Worm (Caenorhabditis elegans) whole organism, young adult: ENCODE measurements around the gene M153.5.

Experiments used
- B0261.1 ChIP-seq: sonication (generic microtip); optimal IDR thresholded peaks from 2 replicates; lab custom pipeline; 2016; ENCODE audit warnings: mild to moderate bottlenecking, missing genetic modification characterization, moderate library complexity, missing compliant biosample characterization
- C06A6.2 ChIP-seq: fragments of 200-800 bp; sonication (Bioruptor generic); conservative IDR thresholded peaks from 2 replicates; pipeline ENCODE4 v1.3.6; 2022; ENCODE audit warnings: missing genetic modification characterization, missing compliant biosample characterization
- F52B5.7 ChIP-seq: sonication (generic microtip); optimal IDR thresholded peaks from 2 replicates; lab custom pipeline; 2016; ENCODE audit warnings: mild to moderate bottlenecking, missing genetic modification characterization, missing compliant biosample characterization
- F57A8.1 ChIP-seq: fragments of 200-800 bp; sonication (Bioruptor generic); optimal IDR thresholded peaks from 2 replicates; lab custom pipeline; 2018; ENCODE audit warnings: mild to moderate bottlenecking, missing genetic modification characterization, moderate library complexity, missing compliant biosample characterization
- K11D2.4 ChIP-seq: fragments of 200-800 bp; sonication (Bioruptor generic); IDR thresholded peaks from 2 replicates; pipeline ENCODE4 v1.3.6; 2022; ENCODE audit warnings: missing genetic modification reagents, missing genetic modification characterization, missing compliant biosample characterization
- K12H6.12 ChIP-seq: fragments of 200-800 bp; sonication (Bioruptor generic); optimal IDR thresholded peaks from 2 replicates; lab custom pipeline; 2018; ENCODE audit warnings: mild to moderate bottlenecking, missing genetic modification characterization, missing compliant biosample characterization
- T07F8.4 ChIP-seq: sonication (generic microtip); optimal IDR thresholded peaks from 2 replicates; lab custom pipeline; 2016; ENCODE audit warnings: mild to moderate bottlenecking, missing genetic modification characterization, moderate library complexity, missing compliant biosample characterization
- Y56A3A.18 ChIP-seq: fragments of 200-800 bp; sonication (Bioruptor generic); IDR thresholded peaks from 2 replicates; pipeline ENCODE4 v1.3.6; 2022; ENCODE audit warnings: missing genetic modification reagents, missing genetic modification characterization, missing compliant biosample characterization
- Y79H2A.3 ChIP-seq: fragments of 200-800 bp; sonication (Bioruptor generic); conservative IDR thresholded peaks from 2 replicates; pipeline ENCODE4 v1.3.6; 2022; ENCODE audit warnings: missing genetic modification reagents, missing genetic modification characterization, missing compliant biosample characterization
- Y95B8A.8 ChIP-seq: fragments of 200-800 bp; sonication (Bioruptor generic); IDR thresholded peaks from 2 replicates; pipeline ENCODE4 v1.3.6; 2022; ENCODE audit warnings: missing genetic modification reagents, missing genetic modification characterization, missing compliant biosample characterization
- bed-1 ChIP-seq: fragments of 200-800 bp; sonication (Bioruptor generic); IDR thresholded peaks from 2 replicates; pipeline ENCODE4 v1.3.6; 2022; ENCODE audit warnings: missing genetic modification reagents, missing genetic modification characterization, missing compliant biosample characterization
- ccch-3 ChIP-seq: fragments of 200-800 bp; sonication (Bioruptor generic); optimal IDR thresholded peaks from 2 replicates; lab custom pipeline; 2018; ENCODE audit warnings: mild to moderate bottlenecking, missing genetic modification characterization, missing compliant biosample characterization
- cebp-1 ChIP-seq, 2 experiments: fragments of 200-800 bp in 1 of 2; sonication (Bioruptor generic) in 1 of 2; sonication (generic microtip) in 1 of 2; IDR thresholded peaks in 1 of 2; optimal IDR thresholded peaks in 1 of 2; 2 replicates each; pipeline versions ENCODE4 v1.3.6 to Lab custom; 2017 to 2022; ENCODE audit warnings: missing compliant biosample characterization in 2 of 2, missing genetic modification characterization in 2 of 2, mild to moderate bottlenecking in 1 of 2, missing genetic modification reagents in 1 of 2, moderate library complexity in 1 of 2
- ceh-91 ChIP-seq: fragments of 200-800 bp; sonication (Bioruptor generic); IDR thresholded peaks from 2 replicates; pipeline ENCODE4 v1.3.6; 2022; ENCODE audit warnings: missing genetic modification reagents, missing genetic modification characterization, missing compliant biosample characterization
- chd-7 ChIP-seq: sonication (generic microtip); optimal IDR thresholded peaks from 2 replicates; lab custom pipeline; 2016; ENCODE audit warnings: mild to moderate bottlenecking, missing genetic modification characterization, moderate library complexity, missing compliant biosample characterization
- egl-18 ChIP-seq: fragments of 200-800 bp; sonication (Bioruptor generic); IDR thresholded peaks from 2 replicates; pipeline ENCODE4 v1.3.6; 2022; ENCODE audit warnings: missing genetic modification reagents, missing genetic modification characterization, missing compliant biosample characterization
- ets-4 ChIP-seq: fragments of 200-800 bp; sonication (Bioruptor generic); optimal IDR thresholded peaks from 2 replicates; lab custom pipeline; 2018; ENCODE audit warnings: mild to moderate bottlenecking, missing genetic modification characterization, missing compliant biosample characterization
- hmg-1.2 ChIP-seq: fragments of 200-800 bp; sonication (Bioruptor generic); IDR thresholded peaks from 2 replicates; pipeline ENCODE4 v1.3.6; 2022; ENCODE audit warnings: missing genetic modification reagents, missing genetic modification characterization, missing compliant biosample characterization
- lag-1 ChIP-seq: fragments of 200-800 bp; sonication (Bioruptor generic); IDR thresholded peaks from 2 replicates; pipeline ENCODE4 v1.3.6; 2022; ENCODE audit warnings: missing genetic modification reagents, missing genetic modification characterization, missing compliant biosample characterization
- lin-26 ChIP-seq: fragments of 200-800 bp; sonication (Bioruptor generic); IDR thresholded peaks from 2 replicates; pipeline ENCODE4 v1.3.6; 2022; ENCODE audit warnings: missing genetic modification reagents, missing genetic modification characterization, missing compliant biosample characterization
- lin-35 ChIP-seq, 3 experiments: fragments of 150-350 bp in 2 of 3; sonication (generic microtip) in 1 of 3; optimal IDR thresholded peaks; 2 replicates each; lab custom pipeline; 2014 to 2018; ENCODE audit warnings: missing biosample characterization in 3 of 3, missing genetic modification characterization in 3 of 3, missing genetic modification reagents in 3 of 3
- lin-40 ChIP-seq: sonication (generic microtip); optimal IDR thresholded peaks from 2 replicates; lab custom pipeline; 2016; ENCODE audit warnings: missing genetic modification characterization, mild to moderate bottlenecking, missing compliant biosample characterization, missing genotype, missing genetic modification reagents
- lin-54 ChIP-seq: fragments of 200-800 bp; sonication (Bioruptor generic); optimal IDR thresholded peaks from 2 replicates; lab custom pipeline; 2018; ENCODE audit warnings: mild to moderate bottlenecking, missing genetic modification characterization, missing compliant biosample characterization
- lsy-27 ChIP-seq: sonication (generic microtip); optimal IDR thresholded peaks from 2 replicates; lab custom pipeline; 2017; ENCODE audit warnings: missing genetic modification characterization, mild to moderate bottlenecking, missing compliant biosample characterization, antibody characterized with exemption, missing genotype, borderline replicate concordance; ENCODE audit not compliant: insufficient read depth
- madf-6 ChIP-seq: fragments of 200-800 bp; sonication (Bioruptor generic); IDR thresholded peaks from 2 replicates; pipeline ENCODE4 v1.3.6; 2022; ENCODE audit warnings: missing genetic modification reagents, missing genetic modification characterization, missing compliant biosample characterization
- mcd-1 ChIP-seq: fragments of 200-800 bp; sonication (Bioruptor generic); IDR thresholded peaks from 2 replicates; pipeline ENCODE4 v1.3.6; 2022; ENCODE audit warnings: missing genetic modification reagents, missing genetic modification characterization, missing compliant biosample characterization
- mxl-1 ChIP-seq: sonication (generic microtip); optimal IDR thresholded peaks from 2 replicates; lab custom pipeline; 2016; ENCODE audit warnings: missing genetic modification characterization, missing compliant biosample characterization
- nfya-1 ChIP-seq: sonication (generic microtip); optimal IDR thresholded peaks from 2 replicates; lab custom pipeline; 2017; ENCODE audit warnings: antibody characterized with exemption, missing compliant biosample characterization, missing genetic modification characterization, borderline replicate concordance; ENCODE audit not compliant: insufficient read depth
- nhr-120 ChIP-seq: fragments of 200-800 bp; sonication (Bioruptor generic); IDR thresholded peaks from 2 replicates; pipeline ENCODE4 v1.3.6; 2022; ENCODE audit warnings: missing genetic modification characterization, missing compliant biosample characterization
- nhr-179 ChIP-seq: sonication (generic microtip); optimal IDR thresholded peaks from 2 replicates; lab custom pipeline; 2016; ENCODE audit warnings: mild to moderate bottlenecking, missing genetic modification characterization, missing compliant biosample characterization
- nhr-80 ChIP-seq: sonication (generic microtip); optimal IDR thresholded peaks from 2 replicates; lab custom pipeline; 2016; ENCODE audit warnings: missing genetic modification characterization, missing compliant biosample characterization
- rec-8 ChIP-seq, 2 experiments: sonication (generic microtip); optimal IDR thresholded peaks; 2 replicates each; lab custom pipeline; 2016; ENCODE audit warnings: mild to moderate bottlenecking in 2 of 2, missing genetic modification characterization in 2 of 2, missing genetic modification reagents in 2 of 2, missing genotype in 2 of 2, missing biosample characterization in 1 of 2, missing compliant biosample characterization in 1 of 2, moderate library complexity in 1 of 2
- somi-1 ChIP-seq: fragments of 200-800 bp; sonication (Bioruptor generic); optimal IDR thresholded peaks from 2 replicates; lab custom pipeline; 2018; ENCODE audit warnings: mild to moderate bottlenecking, missing genetic modification characterization, missing compliant biosample characterization
- tbx-9 ChIP-seq: sonication (generic microtip); optimal IDR thresholded peaks from 2 replicates; lab custom pipeline; 2016; ENCODE audit warnings: borderline replicate concordance, missing genetic modification characterization, inconsistent platforms, missing compliant biosample characterization
- unc-62 ChIP-seq: fragments of 150-350 bp; optimal IDR thresholded peaks from 2 replicates; lab custom pipeline; 2014; ENCODE audit warnings: missing biosample characterization, missing genetic modification reagents, missing genetic modification characterization
- zfh-2 ChIP-seq: fragments of 200-800 bp; sonication (Bioruptor generic); conservative IDR thresholded peaks from 2 replicates; pipeline ENCODE4 v1.3.6; 2022; ENCODE audit warnings: missing genetic modification reagents, missing genetic modification characterization, missing compliant biosample characterization
- ztf-22 ChIP-seq: fragments of 200-800 bp; sonication (Bioruptor generic); optimal IDR thresholded peaks from 2 replicates; lab custom pipeline; 2018; ENCODE audit warnings: mild to moderate bottlenecking, missing genetic modification characterization, moderate library complexity, missing compliant biosample characterization

Gene M153.5

DNA sequence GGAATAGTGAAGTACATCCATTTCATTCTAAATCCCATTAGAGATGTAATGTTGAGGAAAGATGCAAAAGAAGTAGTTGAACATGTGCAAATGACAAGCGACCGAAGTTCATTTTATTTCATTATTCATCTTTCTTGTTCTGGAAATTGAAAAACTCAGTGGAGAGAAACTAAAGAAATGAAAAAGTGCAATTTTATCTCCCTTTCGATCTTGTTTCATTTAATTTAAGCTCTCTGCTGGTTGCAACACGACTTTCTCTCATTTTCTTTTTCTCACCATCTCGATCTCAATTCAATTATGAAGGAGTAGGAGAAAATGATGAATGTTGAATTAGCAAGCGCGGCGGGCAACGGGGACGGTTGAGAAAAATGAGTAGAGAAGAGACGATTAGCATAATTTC is 40.6 kb downstream of the M153.5 start:
- no peak for TF ChIP-seq ets-4 (GFP tag; lab: Kevin White, UChicago)
- no peak for TF ChIP-seq rec-8 (tag; optimal IDR thresholded peaks at IDR 0.05; lab: Kevin White, UChicago)
- TF ChIP-seq F52B5.7 (tag; lab: Kevin White, UChicago), result no peak
- no peak for TF ChIP-seq madf-6
- no peak for TF ChIP-seq lin-35 (GFP tag; optimal IDR thresholded peaks at IDR 0.05; lab: Kevin White, UChicago)
- no peak for TF ChIP-seq lsy-27 (tag; lab: Kevin White, UChicago)
- TF ChIP-seq B0261.1 (tag; lab: Kevin White, UChicago), result no peak
- no peak for TF ChIP-seq Y56A3A.18 (GFP tag; lab: Robert Waterston, UW)
- TF ChIP-seq K12H6.12 (tag; lab: Kevin White, UChicago), result no peak
- no peak for TF ChIP-seq tbx-9 (tag; lab: Kevin White, UChicago)
- TF ChIP-seq T07F8.4 (tag; lab: Kevin White, UChicago), result no peak
- TF ChIP-seq Y79H2A.3 (GFP tag; lab: Robert Waterston, UW), result no peak
- TF ChIP-seq somi-1 (GFP tag; lab: Kevin White, UChicago), result no peak
- TF ChIP-seq nfya-1 (tag; lab: Kevin White, UChicago), result no peak
- TF ChIP-seq nhr-120, result no peak
- TF ChIP-seq lin-54 (GFP tag; lab: Kevin White, UChicago), result no peak
- no peak for TF ChIP-seq ztf-22 (GFP tag; lab: Kevin White, UChicago)
- no peak for TF ChIP-seq bed-1
- TF ChIP-seq zfh-2 (GFP tag; lab: Robert Waterston, UW), result no peak
- TF ChIP-seq, all 124 proteins: peak for 0

DNA sequence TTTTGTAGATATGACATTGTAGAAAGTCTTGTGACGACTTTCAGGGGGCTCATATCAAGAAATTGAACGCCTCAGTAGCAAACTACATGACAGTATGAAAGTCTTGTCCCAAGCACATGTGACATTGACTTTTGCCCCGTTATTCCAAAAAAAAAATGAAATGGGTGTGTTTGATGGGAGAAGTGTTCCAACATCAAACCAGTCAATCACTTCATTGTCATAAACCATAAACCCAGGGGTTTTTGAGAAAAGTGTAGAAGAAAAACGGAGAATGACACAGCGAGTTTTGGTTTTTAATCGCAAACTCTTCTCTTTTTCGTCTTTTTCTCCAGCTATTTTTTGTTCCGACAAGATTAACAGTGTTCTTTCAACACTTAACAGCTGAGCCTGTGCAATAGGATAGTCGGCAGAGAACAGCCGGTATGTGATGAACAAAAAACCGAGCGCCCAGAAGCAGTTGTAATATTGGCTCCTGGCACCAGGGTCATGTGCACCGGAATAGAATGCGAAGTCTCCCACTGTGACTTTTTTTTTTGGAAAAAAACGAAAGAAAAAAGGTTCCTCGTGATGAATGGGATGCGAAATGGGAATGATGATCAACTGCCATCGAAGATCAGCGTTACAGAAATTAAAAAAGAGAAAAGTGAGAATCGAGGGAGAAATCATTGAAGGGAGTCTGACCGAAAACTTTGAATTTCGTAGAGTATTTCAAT is 42.2 kb downstream of the M153.5 start:
- TF ChIP-seq hmg-1.2 (GFP tag; lab: Robert Waterston, UW), result 0 out of 2 replicates have a peak, but pooled peaks have one; percentile 6
- TF ChIP-seq bed-1, result no peak
- TF ChIP-seq K11D2.4 (GFP tag; lab: Robert Waterston, UW), result peak; percentile 74; the same call in 1 of the 2 replicates
- no peak for TF ChIP-seq ceh-91 (GFP tag; lab: Robert Waterston, UW)
- peak; percentile 80 for TF ChIP-seq nhr-80
- peak; percentile 53 for TF ChIP-seq K12H6.12 (tag; lab: Kevin White, UChicago)
- no peak for TF ChIP-seq cebp-1 (GFP tag; IDR thresholded peaks at IDR 0.05; lab: Robert Waterston, UW)
- TF ChIP-seq cebp-1 (tag; optimal IDR thresholded peaks at IDR 0.05; lab: Kevin White, UChicago), result peak; percentile 52
- no peak for TF ChIP-seq mxl-1
- TF ChIP-seq lin-26 (GFP tag; lab: Robert Waterston, UW), result peak; percentile 38; the same call in 1 of the 2 replicates
- TF ChIP-seq somi-1 (GFP tag; lab: Kevin White, UChicago), result peak; percentile 21
- peak; percentile 14 for TF ChIP-seq lin-40 (tag; lab: Kevin White, UChicago)
- TF ChIP-seq ccch-3, result no peak

DNA sequence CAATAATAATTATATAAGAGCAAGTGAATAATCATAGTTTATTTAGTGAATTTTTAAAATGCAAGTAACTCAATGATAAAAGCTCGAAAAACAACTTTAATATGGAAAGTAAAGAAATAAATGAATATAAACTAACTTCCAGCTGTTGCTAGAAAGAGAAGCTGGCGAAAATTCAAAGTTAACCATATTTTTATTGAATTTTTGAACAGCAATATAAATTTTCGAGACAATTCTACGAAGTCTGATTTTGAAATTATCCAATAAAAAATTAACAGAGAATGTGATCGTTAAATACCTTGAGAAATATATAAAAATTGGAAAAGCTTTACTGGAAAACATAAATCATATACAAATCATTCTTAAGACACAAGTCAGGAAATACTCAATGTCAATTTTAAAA is 42.8 kb downstream of the M153.5 start:
- TF ChIP-seq C06A6.2 (GFP tag; lab: Robert Waterston, UW) (no peak), F57A8.1 (no peak), Y95B8A.8 (no peak), bed-1 (no peak), lag-1 (GFP tag; lab: Robert Waterston, UW) (no peak), mxl-1 (no peak), chd-7 (tag; lab: Kevin White, UChicago) (no peak), mcd-1 (GFP tag; lab: Robert Waterston, UW) (no peak), Y56A3A.18 (GFP tag; lab: Robert Waterston, UW) (no peak), egl-18 (GFP tag; lab: Robert Waterston, UW) (no peak), unc-62 (GFP tag; lab: Kevin White, UChicago) (no peak), lin-26 (GFP tag; lab: Robert Waterston, UW) (no peak), nhr-179 (tag; lab: Kevin White, UChicago) (no peak), cebp-1 (GFP tag; IDR thresholded peaks at IDR 0.05; lab: Robert Waterston, UW) (no peak), cebp-1 (tag; optimal IDR thresholded peaks at IDR 0.05; lab: Kevin White, UChicago) (no peak)
- TF ChIP-seq, all 124 proteins: peak for 0
